Worm (Caenorhabditis elegans) whole organism, late embryonic: ENCODE data around the gene ugtp-1.

Source experiments
- C08G9.2 ChIP-seq: sonication (generic microtip); optimal IDR thresholded peaks from 2 replicates; lab custom pipeline; 2016; ENCODE audit warnings: mild to moderate bottlenecking, missing genetic modification characterization, moderate library complexity, missing compliant biosample characterization
- K02D7.2 ChIP-seq: sonication (generic microtip); optimal IDR thresholded peaks from 2 replicates; lab custom pipeline; 2017; ENCODE audit warnings: mild to moderate bottlenecking, missing genetic modification characterization, missing compliant biosample characterization
- K09A11.1 ChIP-seq: sonication (generic microtip); optimal IDR thresholded peaks from 2 replicates; lab custom pipeline; 2017; ENCODE audit warnings: antibody characterized with exemption, mild to moderate bottlenecking, missing genetic modification characterization, missing compliant biosample characterization; ENCODE audit not compliant: insufficient read depth
- T23F11.4 ChIP-seq: fragments of 200-800 bp; sonication (Bioruptor generic); optimal IDR thresholded peaks from 2 replicates; lab custom pipeline; 2018; ENCODE audit warnings: mild to moderate bottlenecking, missing genetic modification characterization, missing compliant biosample characterization
- ama-1 ChIP-seq: fragments of 150-350 bp; optimal IDR thresholded peaks from 2 replicates; lab custom pipeline; 2014
- ceh-14 ChIP-seq: sonication (generic microtip); optimal IDR thresholded peaks from 2 replicates; lab custom pipeline; 2016; ENCODE audit warnings: missing genotype, missing genetic modification characterization, missing compliant biosample characterization
- ceh-19 ChIP-seq: fragments of 200-800 bp; sonication (Bioruptor generic); optimal IDR thresholded peaks from 2 replicates; lab custom pipeline; 2018; ENCODE audit warnings: mild to moderate bottlenecking, missing genetic modification characterization, missing compliant biosample characterization
- ceh-2 ChIP-seq: sonication (generic microtip); optimal IDR thresholded peaks from 2 replicates; lab custom pipeline; 2016; ENCODE audit warnings: missing genotype, missing genetic modification characterization, missing compliant biosample characterization
- ceh-22 ChIP-seq: sonication (generic microtip); optimal IDR thresholded peaks from 2 replicates; lab custom pipeline; 2017; ENCODE audit warnings: missing biosample characterization, missing genetic modification characterization
- ceh-31 ChIP-seq: sonication (generic microtip); optimal IDR thresholded peaks from 2 replicates; lab custom pipeline; 2016; ENCODE audit warnings: missing genetic modification characterization, missing compliant biosample characterization
- ceh-6 ChIP-seq: fragments of 200-800 bp; sonication (Bioruptor generic); optimal IDR thresholded peaks from 2 replicates; lab custom pipeline; 2018; ENCODE audit warnings: mild to moderate bottlenecking, missing genetic modification characterization, missing compliant biosample characterization
- ceh-9 ChIP-seq: sonication (generic microtip); optimal IDR thresholded peaks from 2 replicates; lab custom pipeline; 2016; ENCODE audit warnings: mild to moderate bottlenecking, missing genetic modification characterization, inconsistent platforms, missing compliant biosample characterization
- che-1 ChIP-seq: sonication (generic microtip); optimal IDR thresholded peaks from 2 replicates; lab custom pipeline; 2016; ENCODE audit warnings: mild to moderate bottlenecking, missing genetic modification characterization, missing compliant biosample characterization
- dmd-4 ChIP-seq: sonication (generic microtip); optimal IDR thresholded peaks from 2 replicates; lab custom pipeline; 2016; ENCODE audit warnings: borderline replicate concordance, missing genetic modification characterization, missing compliant biosample characterization
- dve-1 ChIP-seq: sonication (generic microtip); optimal IDR thresholded peaks from 2 replicates; lab custom pipeline; 2017; ENCODE audit warnings: antibody characterized with exemption, mild to moderate bottlenecking, missing genetic modification characterization, missing compliant biosample characterization
- elt-2 ChIP-seq: sonication (generic microtip); optimal IDR thresholded peaks from 2 replicates; lab custom pipeline; 2016; ENCODE audit warnings: missing genetic modification reagents, missing genetic modification characterization, missing compliant biosample characterization
- elt-4 ChIP-seq: sonication (generic microtip); optimal IDR thresholded peaks from 2 replicates; lab custom pipeline; 2016; ENCODE audit warnings: missing genetic modification characterization, missing compliant biosample characterization
- ets-4 ChIP-seq: sonication (generic microtip); optimal IDR thresholded peaks from 2 replicates; lab custom pipeline; 2016; ENCODE audit warnings: missing genetic modification characterization, missing compliant biosample characterization
- eyg-1 ChIP-seq: sonication (generic microtip); optimal IDR thresholded peaks from 2 replicates; lab custom pipeline; 2016; ENCODE audit warnings: missing genotype, missing genetic modification characterization, missing compliant biosample characterization
- fkh-10 ChIP-seq: fragments of 150-350 bp; optimal IDR thresholded peaks from 2 replicates; lab custom pipeline; 2014; ENCODE audit warnings: missing biosample characterization, missing genetic modification reagents, missing genetic modification characterization
- fkh-6 ChIP-seq: sonication (generic microtip); optimal IDR thresholded peaks from 2 replicates; lab custom pipeline; 2016; ENCODE audit warnings: missing genetic modification characterization, missing compliant biosample characterization
- hlh-13 ChIP-seq: fragments of 200-800 bp; sonication (Bioruptor generic); optimal IDR thresholded peaks from 2 replicates; lab custom pipeline; 2018; ENCODE audit warnings: mild to moderate bottlenecking, missing genetic modification characterization, missing compliant biosample characterization
- hlh-15 ChIP-seq: sonication (generic microtip); optimal IDR thresholded peaks from 2 replicates; lab custom pipeline; 2016; ENCODE audit warnings: missing genetic modification characterization, missing compliant biosample characterization
- hlh-6 ChIP-seq: sonication (generic microtip); optimal IDR thresholded peaks from 2 replicates; lab custom pipeline; 2016; ENCODE audit warnings: missing genotype, missing genetic modification characterization, missing compliant biosample characterization
- hlh-8 ChIP-seq: sonication (generic microtip); optimal IDR thresholded peaks from 2 replicates; lab custom pipeline; 2016; ENCODE audit warnings: missing genotype, missing genetic modification characterization, missing compliant biosample characterization
- madf-2 ChIP-seq: sonication (generic microtip); optimal IDR thresholded peaks from 2 replicates; lab custom pipeline; 2017; ENCODE audit warnings: missing genetic modification characterization, missing compliant biosample characterization
- mec-3 ChIP-seq: sonication (generic microtip); optimal IDR thresholded peaks from 2 replicates; lab custom pipeline; 2016; ENCODE audit warnings: borderline replicate concordance, missing genetic modification characterization, missing compliant biosample characterization
- nhr-11 ChIP-seq: fragments of 150-350 bp; optimal IDR thresholded peaks from 2 replicates; lab custom pipeline; 2014; ENCODE audit warnings: missing biosample characterization, missing genetic modification characterization
- odd-2 ChIP-seq: sonication (generic microtip); optimal IDR thresholded peaks from 2 replicates; lab custom pipeline; 2017; ENCODE audit warnings: antibody characterized with exemption, mild to moderate bottlenecking, missing genetic modification characterization, missing compliant biosample characterization
- pax-1 ChIP-seq: fragments of 150-350 bp; optimal IDR thresholded peaks from 2 replicates; lab custom pipeline; 2014; ENCODE audit warnings: missing biosample characterization, missing genetic modification characterization
- pros-1 ChIP-seq: fragments of 150-350 bp; optimal IDR thresholded peaks from 2 replicates; lab custom pipeline; 2014; ENCODE audit warnings: missing biosample characterization, missing genetic modification reagents, missing genetic modification characterization
- sdc-2 ChIP-seq: sonication (generic microtip); optimal IDR thresholded peaks from 2 replicates; lab custom pipeline; 2016; ENCODE audit warnings: missing genotype, missing genetic modification characterization, missing compliant biosample characterization
- sox-4 ChIP-seq: sonication (generic microtip); optimal IDR thresholded peaks from 2 replicates; lab custom pipeline; 2017; ENCODE audit warnings: mild to moderate bottlenecking, missing genetic modification characterization, inconsistent platforms, missing compliant biosample characterization
- syd-9 ChIP-seq: sonication (generic microtip); optimal IDR thresholded peaks from 2 replicates; lab custom pipeline; 2016; ENCODE audit warnings: mild to moderate bottlenecking, missing genetic modification characterization, moderate library complexity, missing compliant biosample characterization
- tbx-2 ChIP-seq: sonication (generic microtip); optimal IDR thresholded peaks from 2 replicates; lab custom pipeline; 2016; ENCODE audit warnings: missing genetic modification characterization, missing compliant biosample characterization
- tbx-7 ChIP-seq: sonication (generic microtip); optimal IDR thresholded peaks from 2 replicates; lab custom pipeline; 2016; ENCODE audit warnings: missing genotype, missing genetic modification characterization, missing compliant biosample characterization
- ttx-3 ChIP-seq: sonication (generic microtip); optimal IDR thresholded peaks from 2 replicates; lab custom pipeline; 2016; ENCODE audit warnings: missing genetic modification reagents, missing genetic modification characterization, missing compliant biosample characterization
- unc-42 ChIP-seq: sonication (generic microtip); optimal IDR thresholded peaks from 2 replicates; lab custom pipeline; 2016; ENCODE audit warnings: missing genotype, missing genetic modification characterization, missing compliant biosample characterization
- unc-55 ChIP-seq: sonication (generic microtip); optimal IDR thresholded peaks from 2 replicates; lab custom pipeline; 2017; ENCODE audit warnings: missing biosample characterization, missing genetic modification reagents, missing genetic modification characterization
- zip-5 ChIP-seq: sonication (generic microtip); optimal IDR thresholded peaks from 2 replicates; lab custom pipeline; 2016; ENCODE audit warnings: missing genetic modification characterization, missing compliant biosample characterization
- ztf-16 ChIP-seq: sonication (generic microtip); optimal IDR thresholded peaks from 2 replicates; lab custom pipeline; 2017; ENCODE audit warnings: missing genetic modification characterization, missing compliant biosample characterization

ugtp-1 gene

ce11 chrIII:8794793-8795192 lies 44.3 kb upstream of the ugtp-1 start (continued):
- TF ChIP-seq ceh-22 = no peak
- TF ChIP-seq che-1 (tag; lab: Kevin White, UChicago) = no peak
- TF ChIP-seq sdc-2 (tag; lab: Kevin White, UChicago) = no peak
- no peak for TF ChIP-seq dve-1
- no peak for TF ChIP-seq K02D7.2 (tag; lab: Kevin White, UChicago)
- TF ChIP-seq hlh-6 (tag; lab: Kevin White, UChicago) = no peak
- TF ChIP-seq syd-9 (tag; lab: Kevin White, UChicago) = no peak
- TF ChIP-seq fkh-6 (tag; lab: Kevin White, UChicago) = no peak
- TF ChIP-seq madf-2 (tag; lab: Kevin White, UChicago) = no peak
- no peak for TF ChIP-seq hlh-13 (GFP tag; lab: Kevin White, UChicago)
- no peak for TF ChIP-seq elt-2 (tag; lab: Kevin White, UChicago)
- no peak for TF ChIP-seq zip-5 (tag; lab: Kevin White, UChicago)
- peak; percentile 25 for TF ChIP-seq ztf-16 (tag; lab: Kevin White, UChicago)
- TF ChIP-seq fkh-10 = no peak
- TF ChIP-seq ceh-6 (GFP tag; lab: Kevin White, UChicago) = no peak
- TF ChIP-seq ceh-19 (GFP tag; lab: Kevin White, UChicago) = peak; percentile 13
- TF ChIP-seq dmd-4 (tag; lab: Kevin White, UChicago) = no peak
- no peak for TF ChIP-seq C08G9.2 (tag; lab: Kevin White, UChicago)
- TF ChIP-seq elt-4 (tag; lab: Kevin White, UChicago) = no peak
- TF ChIP-seq sox-4 (tag; lab: Kevin White, UChicago) = no peak
- no peak for TF ChIP-seq mec-3 (tag; lab: Kevin White, UChicago)
- TF ChIP-seq ets-4 = peak; percentile 42
- peak; percentile 5 for TF ChIP-seq ama-1 (lab: Kevin White, UChicago)
- TF ChIP-seq tbx-7 (tag; lab: Kevin White, UChicago) = no peak
- TF ChIP-seq unc-55 (GFP tag; lab: Kevin White, UChicago) = peak; percentile 41
- TF ChIP-seq, all 69 proteins: peak for 15

- TF ChIP-seq che-1 (tag; lab: Kevin White, UChicago) = no peak
- TF ChIP-seq ceh-22 = no peak
- TF ChIP-seq odd-2 (tag; lab: Kevin White, UChicago) = no peak
- TF ChIP-seq hlh-8 = no peak
- TF ChIP-seq ceh-2 (tag; lab: Kevin White, UChicago) = no peak
- no peak for TF ChIP-seq dve-1
Observed at ce11 chrIII:8792251-8792650, 41.7 kb upstream of the ugtp-1 start, which contains the start of gene ztf-1. TSS of gene ztf-1 (minus strand) at chrIII:8792351.

ce11 chrIII:8791235-8791634 lies 40.7 kb upstream of the ugtp-1 start, which contains the start of the genes zfp-1 and F54F2.14:
TSS of gene zfp-1 (plus strand) at chrIII:8791535.
TSS of gene F54F2.14 (plus strand) at chrIII:8791546.
- TF ChIP-seq pros-1 (tag; lab: Kevin White, UChicago) (no peak), eyg-1 (tag; lab: Kevin White, UChicago) (no peak), ztf-16 (tag; lab: Kevin White, UChicago) (no peak), T23F11.4 (GFP tag; lab: Kevin White, UChicago) (no peak), hlh-15 (tag; lab: Kevin White, UChicago) (no peak), nhr-11 (tag; lab: Kevin White, UChicago) (no peak), elt-4 (tag; lab: Kevin White, UChicago) (no peak), elt-2 (tag; lab: Kevin White, UChicago) (no peak), fkh-10 (no peak), dmd-4 (tag; lab: Kevin White, UChicago) (no peak), ets-4 (no peak), K09A11.1 (no peak), ttx-3 (tag; lab: Kevin White, UChicago) (no peak)

- TF ChIP-seq tbx-2 = peak; percentile 32
- no peak for TF ChIP-seq ceh-2 (tag; lab: Kevin White, UChicago)
- TF ChIP-seq unc-42 (tag; lab: Kevin White, UChicago) = peak; percentile 14
- no peak for TF ChIP-seq dmd-4 (tag; lab: Kevin White, UChicago)
- TF ChIP-seq ceh-19 (GFP tag; lab: Kevin White, UChicago) = no peak
- peak; percentile 29 for TF ChIP-seq ceh-31 (tag; lab: Kevin White, UChicago)
- peak; percentile 17 for TF ChIP-seq ceh-14 (tag; lab: Kevin White, UChicago)
- no peak for TF ChIP-seq pax-1 (tag; lab: Kevin White, UChicago)
- no peak for TF ChIP-seq pros-1 (tag; lab: Kevin White, UChicago)
- no peak for TF ChIP-seq ceh-6 (GFP tag; lab: Kevin White, UChicago)
- TF ChIP-seq ceh-9 (tag; lab: Kevin White, UChicago) = no peak
Observed at ce11 chrIII:8788690-8789089, 38.2 kb upstream of the ugtp-1 start.
